Worm (Caenorhabditis elegans): ENCODE measurements around the gene F15E6.9.

F15E6.9 gene

DNA sequence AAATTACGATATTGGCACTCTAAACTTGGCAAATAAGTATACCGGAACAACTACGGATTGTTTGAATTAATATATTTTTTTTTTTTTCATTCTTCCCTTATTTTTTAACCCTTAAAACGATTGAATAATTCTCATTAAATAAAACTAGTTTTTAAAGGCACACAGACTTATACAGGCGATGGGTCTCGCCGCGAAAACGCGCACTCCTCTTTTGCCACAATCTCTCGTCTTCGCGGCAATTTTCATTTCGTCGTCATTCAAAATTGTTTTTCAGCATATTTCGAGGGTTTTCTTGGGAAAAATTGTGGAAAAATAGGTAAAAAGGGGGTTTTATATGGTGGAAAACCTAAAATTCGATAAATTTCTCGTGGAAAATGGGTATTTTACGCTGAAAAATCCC lies 51.5 kb downstream of the F15E6.9 start:
- TF ChIP-seq nhr-28 (tag; optimal IDR thresholded peaks at IDR 0.05) (no peak), nhr-12 (tag; optimal IDR thresholded peaks at IDR 0.05) (no peak), fkh-2 (tag; optimal IDR thresholded peaks at IDR 0.05) (no peak), jun-1 (tag; optimal IDR thresholded peaks at IDR 0.05) (no peak), unc-62 (GFP tag; optimal IDR thresholded peaks at IDR 0.05) (no peak), fos-1 (tag; optimal IDR thresholded peaks at IDR 0.05) (no peak), aly-2 (tag; optimal IDR thresholded peaks at IDR 0.05) (no peak), ztf-4 (tag; optimal IDR thresholded peaks at IDR 0.05) (no peak), elt-1 (tag; optimal IDR thresholded peaks at IDR 0.05) (no peak), egl-5 (tag; optimal IDR thresholded peaks at IDR 0.05) (peak; percentile 70), lin-39 (tag; optimal IDR thresholded peaks at IDR 0.05) (peak; percentile 31), pha-4 (tag; optimal IDR thresholded peaks at IDR 0.05) (peak; percentile 71), ZK546.5 (tag; optimal IDR thresholded peaks at IDR 0.05) (no peak), ceh-28 (tag; optimal IDR thresholded peaks at IDR 0.05) (no peak), lsy-12 (tag; optimal IDR thresholded peaks at IDR 0.05) (no peak), lin-15B (tag; optimal IDR thresholded peaks at IDR 0.05) (peak; percentile 55), elt-2 (tag; optimal IDR thresholded peaks at IDR 0.05) (peak; percentile 33), unc-39 (tag; optimal IDR thresholded peaks at IDR 0.05) (no peak), mdl-1 (tag; optimal IDR thresholded peaks at IDR 0.05) (no peak), nhr-25 (tag; optimal IDR thresholded peaks at IDR 0.05) (peak; percentile 62), ceh-16 (tag; optimal IDR thresholded peaks at IDR 0.05) (no peak), ceh-9 (tag; optimal IDR thresholded peaks at IDR 0.05) (no peak), egl-27 (tag; optimal IDR thresholded peaks at IDR 0.05) (no peak), daf-12 (tag; optimal IDR thresholded peaks at IDR 0.05) (no peak), nfya-1 (tag; optimal IDR thresholded peaks at IDR 0.05; ENCODE audit: insufficient read depth) (no peak), snpc-4 (tag; optimal IDR thresholded peaks at IDR 0.05) (no peak), nhr-23 (tag; optimal IDR thresholded peaks at IDR 0.05) (peak; percentile 58), hmg-11 (tag; optimal IDR thresholded peaks at IDR 0.05) (peak; percentile 36)

ce11 chrIV:4246493-4246892 lies 52.4 kb downstream of the F15E6.9 start, which contains the start of gene ttr-20:
TSS of gene ttr-20 (plus strand) at chrIV:4246793.
- TF ChIP-seq nhr-76 (tag; optimal IDR thresholded peaks at IDR 0.05) (no peak), elt-3 (tag; optimal IDR thresholded peaks at IDR 0.05) (no peak), snpc-4 (tag; optimal IDR thresholded peaks at IDR 0.05) (no peak), pqm-1 (tag; optimal IDR thresholded peaks at IDR 0.05) (no peak), ceh-82 (tag; optimal IDR thresholded peaks at IDR 0.05) (no peak), zag-1 (tag; optimal IDR thresholded peaks at IDR 0.05) (no peak), fkh-10 (GFP tag; optimal IDR thresholded peaks at IDR 0.05) (no peak), nhr-28 (tag; optimal IDR thresholded peaks at IDR 0.05) (no peak), nfya-1 (tag; optimal IDR thresholded peaks at IDR 0.05; ENCODE audit: insufficient read depth) (no peak), skn-1 (tag; optimal IDR thresholded peaks at IDR 0.05) (no peak), hmg-11 (tag; optimal IDR thresholded peaks at IDR 0.05) (no peak), ceh-9 (tag; optimal IDR thresholded peaks at IDR 0.05) (no peak), nhr-77 (tag; optimal IDR thresholded peaks at IDR 0.05) (no peak), mdl-1 (tag; optimal IDR thresholded peaks at IDR 0.05) (no peak), sea-2 (GFP tag; optimal IDR thresholded peaks at IDR 0.05) (no peak), ama-1 (optimal IDR thresholded peaks at IDR 0.05) (no peak), nhr-11 (tag; optimal IDR thresholded peaks at IDR 0.05) (no peak), pha-4 (tag; optimal IDR thresholded peaks at IDR 0.05) (no peak), aly-2 (tag; optimal IDR thresholded peaks at IDR 0.05) (no peak), ceh-28 (tag; optimal IDR thresholded peaks at IDR 0.05) (no peak)

- no peak for TF ChIP-seq skn-1 (tag; optimal IDR thresholded peaks at IDR 0.05)
- no peak for TF ChIP-seq R02D3.7 (tag; optimal IDR thresholded peaks at IDR 0.05)
- TF ChIP-seq ztf-11 (tag; optimal IDR thresholded peaks at IDR 0.05), result no peak
- TF ChIP-seq egl-5 (tag; optimal IDR thresholded peaks at IDR 0.05), result peak; percentile 15
These were observed 54.4 kb downstream of the F15E6.9 start, which contains the start of gene col-34 for ce11 chrIV:4244510-4244909. TSS of gene col-34 (minus strand) at chrIV:4244610.

Data from whole organism, L3 larva.